Worm (Caenorhabditis elegans): Measurements from ENCODE around the gene Y7A5A.8.

Gene Y7A5A.8

DNA sequence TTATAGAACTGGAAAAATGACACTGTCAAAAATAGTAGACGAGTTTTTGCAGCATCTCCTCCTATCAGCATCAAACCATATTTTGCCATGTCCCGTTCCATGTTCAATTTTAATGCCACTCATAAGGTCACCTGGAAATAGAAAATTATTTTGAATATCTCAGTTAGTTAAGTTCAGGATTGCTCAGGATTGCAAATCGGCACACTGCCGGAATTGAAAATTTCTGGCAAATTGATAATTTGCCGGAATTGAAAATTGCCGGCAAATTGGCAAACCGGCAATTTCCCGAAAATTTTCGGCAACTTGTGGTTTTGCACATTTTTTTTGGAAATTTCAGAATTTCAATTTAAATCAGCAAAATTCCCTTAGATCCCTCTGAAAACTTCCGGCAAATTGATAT lies 35.6 kb upstream of the Y7A5A.8 start, which contains the start of gene Y7A5A.5:
Gene Y7A5A.5, minus strand, starts transcription at position 101 of the 400 bp plus-strand sequence.
- TF ChIP-seq fkh-2 (tag; optimal IDR thresholded peaks at IDR 0.05): no peak
- TF ChIP-seq zag-1 (tag; optimal IDR thresholded peaks at IDR 0.05): no peak
- TF ChIP-seq nhr-23 (tag; optimal IDR thresholded peaks at IDR 0.05): no peak
- no peak for TF ChIP-seq lin-39 (tag; optimal IDR thresholded peaks at IDR 0.05)
- TF ChIP-seq pha-4 (tag; optimal IDR thresholded peaks at IDR 0.05): no peak
- no peak for TF ChIP-seq ztf-11 (tag; optimal IDR thresholded peaks at IDR 0.05)
- TF ChIP-seq unc-62 (GFP tag; optimal IDR thresholded peaks at IDR 0.05): no peak
- no peak for TF ChIP-seq ceh-82 (tag; optimal IDR thresholded peaks at IDR 0.05)
- no peak for TF ChIP-seq eor-1 (tag; optimal IDR thresholded peaks at IDR 0.05)
- no peak for TF ChIP-seq lin-15B (tag; optimal IDR thresholded peaks at IDR 0.05)
- no peak for TF ChIP-seq lsy-12 (tag; optimal IDR thresholded peaks at IDR 0.05)
- TF ChIP-seq fkh-10 (GFP tag; optimal IDR thresholded peaks at IDR 0.05): no peak
- no peak for TF ChIP-seq tbx-2 (tag; optimal IDR thresholded peaks at IDR 0.05)
- no peak for TF ChIP-seq mdl-1 (tag; optimal IDR thresholded peaks at IDR 0.05)
- no peak for TF ChIP-seq ceh-28 (tag; optimal IDR thresholded peaks at IDR 0.05)
- TF ChIP-seq skn-1 (tag; optimal IDR thresholded peaks at IDR 0.05): no peak
- TF ChIP-seq R02D3.7 (tag; optimal IDR thresholded peaks at IDR 0.05): no peak
- TF ChIP-seq ama-1 (optimal IDR thresholded peaks at IDR 0.05): no peak
- TF ChIP-seq ceh-16 (tag; optimal IDR thresholded peaks at IDR 0.05): no peak

DNA sequence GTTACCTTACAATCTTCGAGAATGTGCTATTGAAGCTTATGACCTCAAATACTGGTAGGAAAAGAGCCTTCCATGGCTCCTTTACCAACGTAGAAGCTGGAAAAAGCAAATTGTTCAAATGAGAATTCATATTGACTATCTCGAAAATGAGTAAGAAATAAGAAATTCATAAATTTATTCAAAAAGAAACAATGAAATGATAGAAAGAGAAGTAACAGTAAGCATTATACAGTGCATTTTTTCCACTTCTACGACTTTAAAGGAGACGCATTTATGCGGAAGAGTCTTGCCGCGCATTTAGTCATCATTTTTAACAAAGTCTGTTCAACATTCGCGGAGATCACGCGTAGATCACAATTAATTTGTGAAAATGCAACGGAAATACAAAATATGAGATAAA lies 27.3 kb upstream of the Y7A5A.8 start, which contains the start of gene Y7A5A.10:
Gene Y7A5A.10, minus strand, starts transcription at position 101 of the 400 bp plus-strand sequence.
- no peak for TF ChIP-seq mml-1 (tag; optimal IDR thresholded peaks at IDR 0.05)
- TF ChIP-seq lsy-12 (tag; optimal IDR thresholded peaks at IDR 0.05): no peak
- TF ChIP-seq nhr-23 (tag; optimal IDR thresholded peaks at IDR 0.05): no peak
- TF ChIP-seq lin-15B (tag; optimal IDR thresholded peaks at IDR 0.05): no peak
- TF ChIP-seq fkh-2 (tag; optimal IDR thresholded peaks at IDR 0.05): no peak
- no peak for TF ChIP-seq pha-4 (tag; optimal IDR thresholded peaks at IDR 0.05)

DNA sequence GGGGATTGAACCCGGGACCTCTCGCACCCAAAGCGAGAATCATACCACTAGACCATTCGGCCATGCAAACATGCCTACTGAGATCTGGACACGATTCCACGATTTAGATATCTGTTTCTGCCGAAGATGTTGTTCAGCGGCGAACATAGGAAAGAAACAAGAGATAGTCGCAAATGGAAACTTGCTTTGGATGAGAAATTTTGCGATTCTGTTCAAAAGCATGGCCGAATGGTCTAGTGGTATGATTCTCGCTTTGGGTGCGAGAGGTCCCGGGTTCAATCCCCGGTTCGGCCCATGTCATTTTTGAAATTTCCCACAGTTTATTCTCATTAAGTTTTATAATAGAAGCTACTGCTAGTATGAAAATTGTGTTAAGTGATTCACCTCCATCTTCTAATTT lies 25.7 kb upstream of the Y7A5A.8 start:
- TF ChIP-seq nhr-11 (tag; optimal IDR thresholded peaks at IDR 0.05) (no peak), ZK546.5 (tag; optimal IDR thresholded peaks at IDR 0.05) (no peak), ceh-82 (tag; optimal IDR thresholded peaks at IDR 0.05) (no peak), nhr-43 (tag; optimal IDR thresholded peaks at IDR 0.05; ENCODE audit: poor library complexity, severe bottlenecking) (peak; percentile 68), ceh-9 (tag; optimal IDR thresholded peaks at IDR 0.05) (no peak), skn-1 (tag; optimal IDR thresholded peaks at IDR 0.05) (no peak), hmg-11 (tag; optimal IDR thresholded peaks at IDR 0.05) (no peak), lin-15B (tag; optimal IDR thresholded peaks at IDR 0.05) (no peak), mml-1 (tag; optimal IDR thresholded peaks at IDR 0.05) (no peak), daf-12 (tag; optimal IDR thresholded peaks at IDR 0.05) (no peak), egl-27 (tag; optimal IDR thresholded peaks at IDR 0.05) (no peak), nfya-1 (tag; optimal IDR thresholded peaks at IDR 0.05; ENCODE audit: insufficient read depth) (no peak), ama-1 (optimal IDR thresholded peaks at IDR 0.05) (no peak), fkh-10 (GFP tag; optimal IDR thresholded peaks at IDR 0.05) (no peak), ceh-28 (tag; optimal IDR thresholded peaks at IDR 0.05) (no peak), snpc-4 (tag; optimal IDR thresholded peaks at IDR 0.05) (no peak), nhr-25 (tag; optimal IDR thresholded peaks at IDR 0.05) (peak; percentile 29), eor-1 (tag; optimal IDR thresholded peaks at IDR 0.05) (no peak), elt-1 (tag; optimal IDR thresholded peaks at IDR 0.05) (no peak), sea-2 (GFP tag; optimal IDR thresholded peaks at IDR 0.05) (no peak), unc-39 (tag; optimal IDR thresholded peaks at IDR 0.05) (no peak), lsy-12 (tag; optimal IDR thresholded peaks at IDR 0.05) (peak; percentile 6), nhr-76 (tag; optimal IDR thresholded peaks at IDR 0.05) (no peak), nhr-23 (tag; optimal IDR thresholded peaks at IDR 0.05) (peak; percentile 50), lin-39 (tag; optimal IDR thresholded peaks at IDR 0.05) (no peak), elt-2 (tag; optimal IDR thresholded peaks at IDR 0.05) (no peak), ceh-16 (tag; optimal IDR thresholded peaks at IDR 0.05) (no peak), pqm-1 (tag; optimal IDR thresholded peaks at IDR 0.05) (no peak), egl-5 (tag; optimal IDR thresholded peaks at IDR 0.05) (no peak), aly-2 (tag; optimal IDR thresholded peaks at IDR 0.05) (no peak), ztf-11 (tag; optimal IDR thresholded peaks at IDR 0.05) (no peak), elt-3 (tag; optimal IDR thresholded peaks at IDR 0.05) (no peak), unc-62 (GFP tag; optimal IDR thresholded peaks at IDR 0.05) (no peak), R02D3.7 (tag; optimal IDR thresholded peaks at IDR 0.05) (no peak)

Data from whole organism, L3 larva.